Worm (Caenorhabditis elegans) whole organism, L1 larva: ENCODE data around the gene rps-27.
A peak's percentile ranks its signal among the peaks of the same experiment; 100 is the strongest.

ENCODE experiments used
- C16A3.4 ChIP-seq: fragments of 150-350 bp; optimal IDR thresholded peaks from 2 replicates; lab custom pipeline; 2014; ENCODE audit warnings: missing biosample characterization, missing genetic modification characterization
- C34B4.2 ChIP-seq: sonication (generic microtip); optimal IDR thresholded peaks from 2 replicates; lab custom pipeline; 2017; ENCODE audit warnings: mild to moderate bottlenecking, missing genetic modification characterization, missing compliant biosample characterization
- alr-1 ChIP-seq: fragments of 200-800 bp; sonication (Bioruptor generic); optimal IDR thresholded peaks from 2 replicates; lab custom pipeline; 2018; ENCODE audit warnings: borderline replicate concordance, mild to moderate bottlenecking, missing genetic modification characterization, missing compliant biosample characterization
- ama-1 ChIP-seq: fragments of 150-350 bp; optimal IDR thresholded peaks from 2 replicates; lab custom pipeline; 2014
- ceh-63 ChIP-seq: fragments of 200-800 bp; sonication (Bioruptor generic); optimal IDR thresholded peaks from 2 replicates; lab custom pipeline; 2018; ENCODE audit warnings: mild to moderate bottlenecking, missing genetic modification characterization, missing compliant biosample characterization
- ceh-90 ChIP-seq: sonication (generic microtip); optimal IDR thresholded peaks from 2 replicates; lab custom pipeline; 2016; ENCODE audit warnings: missing genetic modification characterization, missing compliant biosample characterization
- ces-1 ChIP-seq: fragments of 150-350 bp; optimal IDR thresholded peaks from 2 replicates; lab custom pipeline; 2014; ENCODE audit warnings: missing biosample characterization, missing genetic modification reagents, missing genetic modification characterization
- dsc-1 ChIP-seq: sonication (generic microtip); optimal IDR thresholded peaks from 2 replicates; lab custom pipeline; 2016; ENCODE audit warnings: mild to moderate bottlenecking, missing genetic modification characterization, missing compliant biosample characterization
- efl-1 ChIP-seq, 4 experiments: fragments of 150-350 bp; optimal IDR thresholded peaks in 3 of 4; peaks in 1 of 4; 1 replicate in 1 of 4; 2 replicates in 3 of 4; lab custom pipeline; 2014; ENCODE audit warnings: missing biosample characterization in 2 of 4, missing genetic modification characterization in 2 of 4, missing genetic modification reagents in 2 of 4
- efl-3 ChIP-seq: fragments of 200-800 bp; sonication (Bioruptor generic); optimal IDR thresholded peaks from 2 replicates; lab custom pipeline; 2018; ENCODE audit warnings: mild to moderate bottlenecking, missing genetic modification characterization, missing compliant biosample characterization
- egl-13 ChIP-seq: sonication (generic microtip); optimal IDR thresholded peaks from 2 replicates; lab custom pipeline; 2016; ENCODE audit warnings: missing genotype, missing genetic modification reagents, missing genetic modification characterization, missing compliant biosample characterization
- egl-27 ChIP-seq, 2 experiments: fragments of 150-350 bp in 1 of 2; sonication (generic microtip); optimal IDR thresholded peaks; 3 replicates each; lab custom pipeline; 2017 to 2018; ENCODE audit warnings: missing biosample characterization in 2 of 2, missing genetic modification characterization in 2 of 2, missing genetic modification reagents in 2 of 2
- elt-2 ChIP-seq: sonication (generic microtip); optimal IDR thresholded peaks from 2 replicates; lab custom pipeline; 2016; ENCODE audit warnings: missing genetic modification characterization, mild to moderate bottlenecking, inconsistent platforms, missing compliant biosample characterization, missing genetic modification reagents
- elt-3 ChIP-seq, 6 experiments: fragments of 150-350 bp in 1 of 6; sonication (generic microtip); optimal IDR thresholded peaks; 2 replicates each; lab custom pipeline; 2017 to 2018; ENCODE audit warnings: missing biosample characterization in 6 of 6, missing genetic modification characterization in 6 of 6, inconsistent platforms in 1 of 6
- ets-5 ChIP-seq: fragments of 200-800 bp; sonication (Bioruptor generic); IDR thresholded peaks from 2 replicates; pipeline ENCODE4 v1.3.6; 2022; ENCODE audit warnings: missing genetic modification characterization, missing compliant biosample characterization
- grh-1 ChIP-seq: fragments of 200-800 bp; sonication (Bioruptor generic); IDR thresholded peaks from 2 replicates; pipeline ENCODE4 v1.3.6; 2022; ENCODE audit warnings: missing genetic modification reagents, missing genetic modification characterization, missing compliant biosample characterization
- hlh-17 ChIP-seq: fragments of 200-800 bp; sonication (Bioruptor generic); optimal IDR thresholded peaks from 2 replicates; lab custom pipeline; 2018; ENCODE audit warnings: missing genetic modification characterization, mild to moderate bottlenecking, missing compliant biosample characterization, moderate library complexity, borderline replicate concordance
- hlh-4 ChIP-seq: sonication (generic microtip); optimal IDR thresholded peaks from 2 replicates; lab custom pipeline; 2016; ENCODE audit warnings: mild to moderate bottlenecking, missing genetic modification characterization, missing compliant biosample characterization
- isw-1 ChIP-seq: fragments of 200-800 bp; sonication (Bioruptor generic); IDR thresholded peaks from 2 replicates; pipeline ENCODE4 v1.3.6; 2022; ENCODE audit warnings: missing genetic modification characterization, missing compliant biosample characterization
- lin-15B ChIP-seq: fragments of 150-350 bp; sonication (generic microtip); optimal IDR thresholded peaks from 3 replicates; lab custom pipeline; 2014; ENCODE audit warnings: missing biosample characterization, missing genetic modification characterization
- lin-39 ChIP-seq: fragments of 150-350 bp; optimal IDR thresholded peaks from 2 replicates; lab custom pipeline; 2014; ENCODE audit warnings: missing biosample characterization, missing genetic modification reagents, missing genetic modification characterization
- lir-3 ChIP-seq: sonication (generic microtip); optimal IDR thresholded peaks from 2 replicates; lab custom pipeline; 2016; ENCODE audit warnings: mild to moderate bottlenecking, missing genetic modification characterization, moderate library complexity, missing compliant biosample characterization; ENCODE audit not compliant: poor library complexity
- lsy-2 ChIP-seq, 2 experiments: fragments of 150-350 bp; optimal IDR thresholded peaks; 2 replicates each; lab custom pipeline; 2014; ENCODE audit warnings: missing biosample characterization in 2 of 2, missing genetic modification characterization in 2 of 2
- mab-9 ChIP-seq: fragments of 200-800 bp; sonication (Bioruptor generic); IDR thresholded peaks from 2 replicates; pipeline ENCODE4 v1.3.6; 2022; ENCODE audit warnings: missing genetic modification reagents, missing genetic modification characterization, missing compliant biosample characterization
- mdl-1 ChIP-seq, 2 experiments: fragments of 150-350 bp; optimal IDR thresholded peaks; 2 replicates each; lab custom pipeline; 2014 to 2017; ENCODE audit warnings: missing biosample characterization in 2 of 2, missing genetic modification characterization in 2 of 2, inconsistent platforms in 1 of 2
- mef-2 ChIP-seq: fragments of 150-350 bp; optimal IDR thresholded peaks from 2 replicates; lab custom pipeline; 2014; ENCODE audit warnings: missing biosample characterization, missing genetic modification characterization
- mep-1 ChIP-seq: fragments of 150-350 bp; optimal IDR thresholded peaks from 2 replicates; lab custom pipeline; 2014; ENCODE audit warnings: missing biosample characterization, missing genetic modification characterization
- nhr-11 ChIP-seq: fragments of 150-350 bp; optimal IDR thresholded peaks from 2 replicates; lab custom pipeline; 2014; ENCODE audit warnings: missing biosample characterization, missing genetic modification characterization
- nhr-12 ChIP-seq: sonication (generic microtip); optimal IDR thresholded peaks from 2 replicates; lab custom pipeline; 2017; ENCODE audit warnings: missing biosample characterization, missing genetic modification characterization
- nhr-20 ChIP-seq: sonication (generic microtip); optimal IDR thresholded peaks from 2 replicates; lab custom pipeline; 2016; ENCODE audit warnings: mild to moderate bottlenecking, missing genetic modification characterization, missing compliant biosample characterization
- nhr-28 ChIP-seq: fragments of 150-350 bp; optimal IDR thresholded peaks from 2 replicates; lab custom pipeline; 2014; ENCODE audit warnings: missing biosample characterization, missing genetic modification characterization
- nhr-47 ChIP-seq: sonication (generic microtip); optimal IDR thresholded peaks from 2 replicates; lab custom pipeline; 2016; ENCODE audit warnings: mild to moderate bottlenecking, missing genetic modification characterization, moderate library complexity, missing compliant biosample characterization
- nhr-77 ChIP-seq: fragments of 150-350 bp; optimal IDR thresholded peaks from 2 replicates; lab custom pipeline; 2014; ENCODE audit warnings: missing biosample characterization, missing genetic modification characterization
- nhr-84 ChIP-seq: sonication (generic microtip); optimal IDR thresholded peaks from 2 replicates; lab custom pipeline; 2017; ENCODE audit warnings: missing biosample characterization, missing genetic modification characterization
- nhr-85 ChIP-seq: sonication (generic microtip); peaks from one replicate; lab custom pipeline; 2016; ENCODE audit warnings: missing genetic modification characterization, inconsistent platforms, missing compliant biosample characterization
- pag-3 ChIP-seq: sonication (generic microtip); optimal IDR thresholded peaks from 2 replicates; lab custom pipeline; 2017; ENCODE audit warnings: missing genetic modification characterization, mild to moderate bottlenecking, missing compliant biosample characterization, antibody characterized with exemption, borderline replicate concordance; ENCODE audit not compliant: insufficient read depth
- pax-3 ChIP-seq: fragments of 200-800 bp; sonication (Bioruptor generic); optimal IDR thresholded peaks from 2 replicates; lab custom pipeline; 2018; ENCODE audit warnings: mild to moderate bottlenecking, missing genetic modification characterization, moderate library complexity, missing compliant biosample characterization
- pqm-1 ChIP-seq: sonication (generic microtip); optimal IDR thresholded peaks from 3 replicates; lab custom pipeline; 2017; ENCODE audit warnings: missing biosample characterization, missing genetic modification characterization
- rnt-1 ChIP-seq: sonication (generic microtip); optimal IDR thresholded peaks from 2 replicates; lab custom pipeline; 2016; ENCODE audit warnings: mild to moderate bottlenecking, missing genetic modification characterization, moderate library complexity, missing compliant biosample characterization
- skn-1 ChIP-seq: fragments of 150-350 bp; optimal IDR thresholded peaks from 2 replicates; lab custom pipeline; 2014; ENCODE audit warnings: missing biosample characterization, missing genetic modification characterization
- snpc-4 ChIP-seq: fragments of 150-350 bp; optimal IDR thresholded peaks from 2 replicates; lab custom pipeline; 2014; ENCODE audit warnings: missing biosample characterization, missing genetic modification characterization
- snu-23 ChIP-seq: sonication (generic microtip); optimal IDR thresholded peaks from 2 replicates; lab custom pipeline; 2016; ENCODE audit warnings: missing genetic modification characterization, missing compliant biosample characterization
- sox-4 ChIP-seq: sonication (generic microtip); optimal IDR thresholded peaks from 2 replicates; lab custom pipeline; 2016; ENCODE audit warnings: missing genetic modification characterization, missing compliant biosample characterization
- sptf-1 ChIP-seq: fragments of 150-350 bp; optimal IDR thresholded peaks from 2 replicates; lab custom pipeline; 2014; ENCODE audit warnings: missing biosample characterization, missing genetic modification characterization
- sup-37 ChIP-seq: fragments of 200-800 bp; sonication (Bioruptor generic); optimal IDR thresholded peaks from 2 replicates; lab custom pipeline; 2018; ENCODE audit warnings: mild to moderate bottlenecking, missing genetic modification characterization, missing compliant biosample characterization
- tbx-2 ChIP-seq: sonication (generic microtip); optimal IDR thresholded peaks from 2 replicates; lab custom pipeline; 2016; ENCODE audit warnings: missing genetic modification characterization, missing compliant biosample characterization
- tlp-1 ChIP-seq: fragments of 150-350 bp; optimal IDR thresholded peaks from 2 replicates; lab custom pipeline; 2014; ENCODE audit warnings: missing biosample characterization, missing genetic modification characterization
- unc-130 ChIP-seq: fragments of 150-350 bp; optimal IDR thresholded peaks from 2 replicates; lab custom pipeline; 2017; ENCODE audit warnings: missing biosample characterization, missing genetic modification characterization, inconsistent platforms
- unc-62 ChIP-seq: fragments of 150-350 bp; optimal IDR thresholded peaks from 2 replicates; lab custom pipeline; 2014; ENCODE audit warnings: missing biosample characterization, missing genetic modification reagents, missing genetic modification characterization
- zag-1 ChIP-seq: fragments of 150-350 bp; optimal IDR thresholded peaks from 2 replicates; lab custom pipeline; 2014; ENCODE audit warnings: missing biosample characterization, missing genetic modification characterization
- zip-4 ChIP-seq: fragments of 200-800 bp; sonication (Bioruptor generic); optimal IDR thresholded peaks from 2 replicates; lab custom pipeline; 2018; ENCODE audit warnings: mild to moderate bottlenecking, missing genetic modification characterization, moderate library complexity, missing compliant biosample characterization
- ztf-11 ChIP-seq, 2 experiments: sonication (generic microtip); optimal IDR thresholded peaks; 2 replicates each; lab custom pipeline; 2016 to 2017; ENCODE audit warnings: missing genetic modification characterization in 2 of 2, missing biosample characterization in 1 of 2, missing compliant biosample characterization in 1 of 2
- ztf-4 ChIP-seq: fragments of 150-350 bp; optimal IDR thresholded peaks from 2 replicates; lab custom pipeline; 2014; ENCODE audit warnings: missing biosample characterization, missing genetic modification characterization

The rps-27 gene

ce11 chrV:127882-128281 is 24.0 kb upstream of the rps-27 start, which contains the start of the genes W03F9.2 and sftb-2 (continued):
- TF ChIP-seq pqm-1 (tag; lab: Kevin White, UChicago) (no peak), lin-39 (tag; lab: Kevin White, UChicago) (peak; percentile 30), egl-13 (tag; lab: Kevin White, UChicago) (no peak), tlp-1 (tag; lab: Kevin White, UChicago) (no peak), nhr-28 (no peak), ama-1 (lab: Kevin White, UChicago) (no peak), unc-62 (GFP tag; lab: Kevin White, UChicago) (no peak), ztf-4 (tag; lab: Kevin White, UChicago) (no peak), nhr-77 (tag; lab: Kevin White, UChicago) (peak; percentile 17), nhr-11 (tag; lab: Kevin White, UChicago) (no peak), tbx-2 (tag; lab: Kevin White, UChicago) (peak; percentile 34), skn-1 (tag; lab: Kevin White, UChicago) (peak; percentile 43), ces-1 (GFP tag; lab: Kevin White, UChicago) (no peak), elt-2 (tag; lab: Kevin White, UChicago) (no peak), nhr-47 (tag; lab: Kevin White, UChicago) (peak; percentile 59), sox-4 (tag; lab: Kevin White, UChicago) (no peak), efl-1 (optimal IDR thresholded peaks at IDR 0.05; lab: Kevin White, UChicago) (peak; percentile 40 to 61), efl-1 (GFP tag; optimal IDR thresholded peaks at IDR 0.05 in 1 of 2; lab: Kevin White, UChicago) (peak; percentile 71 to 94), lir-3 (tag; lab: Kevin White, UChicago) (no peak), C16A3.4 (tag; lab: Kevin White, UChicago) (no peak), isw-1 (GFP tag; lab: Robert Waterston, UW) (no peak), nhr-84 (tag; lab: Kevin White, UChicago) (no peak), egl-27 (tag; optimal IDR thresholded peaks at IDR 0.05; lab: Kevin White, UChicago) (no peak), nhr-12 (tag; lab: Kevin White, UChicago) (no peak), lsy-2 (tag; optimal IDR thresholded peaks at IDR 0.05; lab: Kevin White, UChicago) (peak; percentile 59 to 66), efl-3 (GFP tag; lab: Kevin White, UChicago) (no peak), zip-4 (GFP tag; lab: Kevin White, UChicago) (no peak), pag-3 (tag; lab: Kevin White, UChicago) (no peak), ztf-11 (tag; optimal IDR thresholded peaks at IDR 0.05; lab: Kevin White, UChicago) (peak in 1 of 2 experiments; percentile 28), zag-1 (no peak), pax-3 (no peak), alr-1 (no peak), grh-1 (GFP tag; lab: Robert Waterston, UW) (no peak), nhr-85 (tag; lab: Kevin White, UChicago) (no peak), ets-5 (GFP tag; lab: Robert Waterston, UW) (no peak), ceh-90 (tag; lab: Kevin White, UChicago) (no peak), snu-23 (GFP tag; lab: Kevin White, UChicago) (peak; percentile 54), dsc-1 (tag; lab: Kevin White, UChicago) (peak; percentile 1), sptf-1 (tag; lab: Kevin White, UChicago) (no peak), unc-130 (tag; lab: Kevin White, UChicago) (no peak), mab-9 (GFP tag; lab: Robert Waterston, UW) (no peak), C34B4.2 (tag; lab: Kevin White, UChicago) (no peak), snpc-4 (peak; percentile 7), mep-1 (tag; lab: Kevin White, UChicago) (no peak), elt-3 (tag; optimal IDR thresholded peaks at IDR 0.05; lab: Kevin White, UChicago) (no peak), lin-15B (peak; percentile 14), nhr-20 (peak; percentile 25), mef-2 (tag; lab: Kevin White, UChicago) (no peak), hlh-17 (GFP tag; lab: Kevin White, UChicago) (no peak), rnt-1 (peak; percentile 36), hlh-4 (tag; lab: Kevin White, UChicago) (no peak), ceh-63 (GFP tag; lab: Kevin White, UChicago) (no peak), sup-37 (GFP tag; lab: Kevin White, UChicago) (no peak), mdl-1 (tag; optimal IDR thresholded peaks at IDR 0.05; lab: Kevin White, UChicago) (peak in 1 of 2 experiments; percentile 4)
